Worm (Caenorhabditis elegans) whole organism, L2 larva: Measurements from ENCODE around the gene fbxa-111.

Experiments used
- C34F6.9 ChIP-seq: fragments of 150-350 bp; optimal IDR thresholded peaks from 2 replicates; lab custom pipeline; 2014; ENCODE audit warnings: missing biosample characterization, missing genetic modification characterization
- F13H6.1 ChIP-seq: sonication (generic microtip); optimal IDR thresholded peaks from 2 replicates; lab custom pipeline; 2016; ENCODE audit warnings: missing genetic modification characterization, missing compliant biosample characterization
- R02D3.7 ChIP-seq: fragments of 150-350 bp; optimal IDR thresholded peaks from 2 replicates; lab custom pipeline; 2014; ENCODE audit warnings: missing biosample characterization, missing genetic modification characterization
- ZK546.5 ChIP-seq: sonication (generic microtip); optimal IDR thresholded peaks from 2 replicates; lab custom pipeline; 2017; ENCODE audit warnings: missing biosample characterization, missing genetic modification characterization
- ama-1 ChIP-seq: fragments of 150-350 bp; optimal IDR thresholded peaks from 2 replicates; lab custom pipeline; 2018; ENCODE audit warnings: inconsistent platforms
- blmp-1 ChIP-seq: sonication (generic microtip); optimal IDR thresholded peaks from 2 replicates; lab custom pipeline; 2017; ENCODE audit warnings: missing genetic modification characterization, mild to moderate bottlenecking, missing compliant biosample characterization, antibody characterized with exemption, moderate library complexity; ENCODE audit not compliant: insufficient read depth
- ceh-16 ChIP-seq: fragments of 150-350 bp; optimal IDR thresholded peaks from 2 replicates; lab custom pipeline; 2014; ENCODE audit warnings: missing biosample characterization, missing genetic modification characterization
- ceh-82 ChIP-seq: fragments of 150-350 bp; optimal IDR thresholded peaks from 2 replicates; lab custom pipeline; 2014; ENCODE audit warnings: missing biosample characterization, missing genetic modification characterization
- crh-2 ChIP-seq: sonication (generic microtip); optimal IDR thresholded peaks from 2 replicates; lab custom pipeline; 2017; ENCODE audit warnings: missing biosample characterization, missing genetic modification characterization
- dmd-4 ChIP-seq: sonication (generic microtip); optimal IDR thresholded peaks from 2 replicates; lab custom pipeline; 2017; ENCODE audit warnings: missing biosample characterization, missing genetic modification characterization
- egl-27 ChIP-seq: sonication (generic microtip); optimal IDR thresholded peaks from 3 replicates; lab custom pipeline; 2017; ENCODE audit warnings: missing biosample characterization, missing genetic modification reagents, missing genetic modification characterization
- elt-1 ChIP-seq: fragments of 150-350 bp; optimal IDR thresholded peaks from 2 replicates; lab custom pipeline; 2014; ENCODE audit warnings: missing biosample characterization, missing genetic modification characterization
- elt-3 ChIP-seq: sonication (generic microtip); optimal IDR thresholded peaks from 2 replicates; lab custom pipeline; 2017; ENCODE audit warnings: missing biosample characterization, missing genetic modification characterization
- fos-1 ChIP-seq: fragments of 150-350 bp; optimal IDR thresholded peaks from 2 replicates; lab custom pipeline; 2014; ENCODE audit warnings: missing biosample characterization, missing genetic modification characterization
- gmeb-1 ChIP-seq: fragments of 150-350 bp; optimal IDR thresholded peaks from 2 replicates; lab custom pipeline; 2014; ENCODE audit warnings: missing biosample characterization, missing genetic modification characterization
- lin-11 ChIP-seq: fragments of 150-350 bp; sonication (generic microtip); optimal IDR thresholded peaks from 2 replicates; lab custom pipeline; 2014; ENCODE audit warnings: missing biosample characterization, missing genetic modification characterization, inconsistent platforms, mixed read lengths
- lin-13 ChIP-seq: fragments of 150-350 bp; optimal IDR thresholded peaks from 2 replicates; lab custom pipeline; 2014; ENCODE audit warnings: missing biosample characterization, missing genetic modification reagents, missing genetic modification characterization
- lin-39 ChIP-seq: fragments of 150-350 bp; optimal IDR thresholded peaks from 2 replicates; lab custom pipeline; 2014; ENCODE audit warnings: missing biosample characterization, missing genetic modification reagents, missing genetic modification characterization
- lsy-2 ChIP-seq, 2 experiments: fragments of 150-350 bp in 1 of 2; sonication (generic microtip) in 1 of 2; optimal IDR thresholded peaks; 2 replicates each; lab custom pipeline; 2014 to 2017; ENCODE audit warnings: missing biosample characterization in 2 of 2, missing genetic modification characterization in 2 of 2
- mab-5 ChIP-seq: fragments of 150-350 bp; optimal IDR thresholded peaks from 2 replicates; lab custom pipeline; 2014; ENCODE audit warnings: missing biosample characterization, missing genetic modification characterization
- mdl-1 ChIP-seq, 2 experiments: fragments of 150-350 bp in 1 of 2; sonication (generic microtip) in 1 of 2; optimal IDR thresholded peaks; 2 replicates each; lab custom pipeline; 2017; ENCODE audit warnings: missing biosample characterization in 2 of 2, missing genetic modification characterization in 2 of 2
- nhr-10 ChIP-seq: sonication (generic microtip); optimal IDR thresholded peaks from 2 replicates; lab custom pipeline; 2017; ENCODE audit warnings: missing biosample characterization, missing genetic modification characterization
- nhr-11 ChIP-seq: fragments of 150-350 bp; optimal IDR thresholded peaks from 2 replicates; lab custom pipeline; 2014; ENCODE audit warnings: missing biosample characterization, missing genetic modification characterization
- nhr-12 ChIP-seq: fragments of 150-350 bp; optimal IDR thresholded peaks from 2 replicates; lab custom pipeline; 2014; ENCODE audit warnings: missing biosample characterization, missing genetic modification characterization
- nhr-129 ChIP-seq: fragments of 150-350 bp; optimal IDR thresholded peaks from 2 replicates; lab custom pipeline; 2014; ENCODE audit warnings: missing biosample characterization, missing genetic modification characterization
- nhr-21 ChIP-seq: fragments of 150-350 bp; optimal IDR thresholded peaks from 2 replicates; lab custom pipeline; 2014; ENCODE audit warnings: missing biosample characterization, missing genetic modification characterization
- nhr-237 ChIP-seq: fragments of 150-350 bp; optimal IDR thresholded peaks from 2 replicates; lab custom pipeline; 2014; ENCODE audit warnings: missing biosample characterization, missing genetic modification characterization
- nhr-25 ChIP-seq: fragments of 150-350 bp; sonication (generic microtip); optimal IDR thresholded peaks from 3 replicates; lab custom pipeline; 2014; ENCODE audit warnings: missing biosample characterization, missing genetic modification characterization
- nhr-6 ChIP-seq: fragments of 150-350 bp; optimal IDR thresholded peaks from 2 replicates; lab custom pipeline; 2014; ENCODE audit warnings: missing biosample characterization, missing genetic modification characterization
- nhr-77 ChIP-seq: fragments of 150-350 bp; optimal IDR thresholded peaks from 2 replicates; lab custom pipeline; 2014; ENCODE audit warnings: missing biosample characterization, missing genetic modification characterization
- peb-1 ChIP-seq: fragments of 150-350 bp; optimal IDR thresholded peaks from 2 replicates; lab custom pipeline; 2014; ENCODE audit warnings: missing biosample characterization, missing genetic modification characterization
- sem-4 ChIP-seq: fragments of 150-350 bp; optimal IDR thresholded peaks from 2 replicates; lab custom pipeline; 2014; ENCODE audit warnings: missing biosample characterization, missing genetic modification reagents, missing genetic modification characterization
- sma-3 ChIP-seq: sonication (generic microtip); optimal IDR thresholded peaks from 2 replicates; lab custom pipeline; 2016; ENCODE audit warnings: missing genetic modification reagents, missing genetic modification characterization, missing compliant biosample characterization
- sma-9 ChIP-seq, 2 experiments: fragments of 150-350 bp in 1 of 2; sonication (generic microtip) in 1 of 2; optimal IDR thresholded peaks; 2 replicates each; lab custom pipeline; 2014 to 2016; ENCODE audit warnings: missing genetic modification characterization in 2 of 2, mild to moderate bottlenecking in 1 of 2, missing biosample characterization in 1 of 2, missing compliant biosample characterization in 1 of 2, missing genetic modification reagents in 1 of 2, moderate library complexity in 1 of 2
- unc-39 ChIP-seq: fragments of 150-350 bp; optimal IDR thresholded peaks from 2 replicates; lab custom pipeline; 2014; ENCODE audit warnings: missing biosample characterization, missing genetic modification characterization
- unc-55 ChIP-seq: fragments of 150-350 bp; sonication (generic microtip); optimal IDR thresholded peaks from 3 replicates; lab custom pipeline; 2014; ENCODE audit warnings: missing biosample characterization, missing genetic modification reagents, missing genetic modification characterization
- zag-1 ChIP-seq: fragments of 150-350 bp; optimal IDR thresholded peaks from 2 replicates; lab custom pipeline; 2014; ENCODE audit warnings: missing biosample characterization, missing genetic modification characterization
- ztf-1 ChIP-seq: fragments of 200-800 bp; sonication (Bioruptor generic); conservative IDR thresholded peaks from 2 replicates; pipeline ENCODE4 v1.3.6; 2022; ENCODE audit warnings: missing genetic modification characterization, missing compliant biosample characterization
- ztf-11 ChIP-seq: sonication (generic microtip); optimal IDR thresholded peaks from 2 replicates; lab custom pipeline; 2017; ENCODE audit warnings: missing biosample characterization, missing genetic modification characterization
- ztf-4 ChIP-seq: fragments of 150-350 bp; optimal IDR thresholded peaks from 2 replicates; lab custom pipeline; 2014; ENCODE audit warnings: missing biosample characterization, missing genetic modification characterization

Gene fbxa-111

DNA sequence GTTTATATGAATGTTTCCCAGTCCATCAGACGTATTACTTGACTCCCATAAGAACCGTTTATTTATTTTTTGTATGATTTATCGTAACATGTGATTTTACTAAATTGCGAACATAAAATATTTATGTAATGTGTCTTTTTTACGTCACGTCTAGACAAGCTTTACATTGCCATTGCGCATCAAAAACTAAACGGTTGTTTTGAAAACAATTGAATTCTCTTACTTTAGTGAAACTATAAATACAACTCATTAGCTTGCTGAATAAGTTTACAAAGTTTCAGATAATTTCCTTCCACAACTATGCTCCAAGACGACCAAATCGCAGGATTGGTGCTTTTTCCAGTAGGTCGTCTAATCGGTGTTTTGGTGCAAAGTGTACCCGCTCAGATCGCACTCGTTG, 25.4 kb upstream of the fbxa-111 start, which contains the start of gene srx-54:
Gene srx-54 (plus strand): TSS at position 301 of the 400 bp plus-strand sequence.
- TF ChIP-seq egl-27 (tag; lab: Kevin White, UChicago) (no peak), nhr-11 (tag; lab: Kevin White, UChicago) (no peak), ztf-4 (tag; lab: Kevin White, UChicago) (no peak), dmd-4 (no peak), unc-39 (tag; lab: Kevin White, UChicago) (no peak), ceh-16 (tag; lab: Kevin White, UChicago) (no peak), crh-2 (tag; lab: Kevin White, UChicago) (no peak), nhr-10 (tag; lab: Kevin White, UChicago) (no peak), lsy-2 (tag; optimal IDR thresholded peaks at IDR 0.05; lab: Kevin White, UChicago) (no peak), ama-1 (lab: Kevin White, UChicago) (no peak)

DNA sequence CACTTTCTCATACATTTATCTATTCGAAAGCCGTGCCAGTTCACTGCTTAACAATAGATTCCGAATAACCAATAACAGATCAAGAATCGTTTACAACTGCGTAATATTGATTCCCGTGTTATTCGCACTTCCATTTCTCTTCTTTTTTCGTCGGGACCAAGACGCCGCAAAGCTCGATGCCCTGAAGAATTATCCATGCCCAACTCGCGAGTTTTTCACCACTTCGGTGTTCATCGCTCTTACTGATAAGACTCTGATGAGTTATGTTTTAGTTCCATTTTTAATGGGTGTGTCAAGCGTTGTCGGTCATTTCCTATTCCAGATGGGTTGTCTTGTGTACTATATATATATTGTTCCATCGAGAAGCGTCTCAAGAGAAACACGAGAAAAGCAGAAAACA, 23.8 kb upstream of the fbxa-111 start:
- TF ChIP-seq elt-1, result no peak
- TF ChIP-seq nhr-12 (tag; lab: Kevin White, UChicago), result no peak
- TF ChIP-seq egl-27 (tag; lab: Kevin White, UChicago), result no peak
- TF ChIP-seq R02D3.7 (tag; lab: Kevin White, UChicago), result no peak
- no peak for TF ChIP-seq mab-5 (tag; lab: Kevin White, UChicago)
- no peak for TF ChIP-seq nhr-21 (tag; lab: Kevin White, UChicago)
- TF ChIP-seq ztf-1 (GFP tag; lab: Robert Waterston, UW), result no peak
- no peak for TF ChIP-seq ZK546.5
- no peak for TF ChIP-seq peb-1 (tag; lab: Kevin White, UChicago)
- no peak for TF ChIP-seq F13H6.1 (tag; lab: Kevin White, UChicago)
- no peak for TF ChIP-seq gmeb-1 (tag; lab: Kevin White, UChicago)
- TF ChIP-seq lsy-2 (tag; optimal IDR thresholded peaks at IDR 0.05; lab: Kevin White, UChicago), result no peak
- TF ChIP-seq blmp-1 (tag; lab: Kevin White, UChicago), result no peak
- no peak for TF ChIP-seq lin-11 (tag; lab: Kevin White, UChicago)
- TF ChIP-seq fos-1 (tag; lab: Kevin White, UChicago), result no peak

DNA sequence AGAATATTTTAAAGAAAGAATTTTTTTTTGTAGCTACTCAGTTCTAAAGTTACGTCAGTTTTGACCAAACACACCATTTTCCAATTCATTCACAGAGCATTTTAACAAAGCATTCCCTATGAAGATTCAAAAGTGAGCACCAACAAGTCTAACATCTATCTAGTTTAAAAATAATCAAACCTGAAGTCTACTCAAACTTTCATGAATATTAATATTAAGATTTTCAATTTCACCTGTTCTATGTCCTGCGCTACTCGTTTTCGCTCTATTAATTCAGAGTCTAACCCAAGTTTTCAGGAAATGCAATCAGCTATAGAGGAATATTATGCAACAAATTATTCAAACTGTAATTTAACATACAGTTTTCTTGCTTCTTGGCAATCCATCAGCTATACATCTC, 22.6 kb upstream of the fbxa-111 start, which contains the start of gene srh-119:
Gene srh-119 (plus strand): TSS at position 301 of the 400 bp plus-strand sequence.
- TF ChIP-seq fos-1 (tag; lab: Kevin White, UChicago), result no peak
- no peak for TF ChIP-seq nhr-129 (tag; lab: Kevin White, UChicago)
- no peak for TF ChIP-seq elt-1

DNA sequence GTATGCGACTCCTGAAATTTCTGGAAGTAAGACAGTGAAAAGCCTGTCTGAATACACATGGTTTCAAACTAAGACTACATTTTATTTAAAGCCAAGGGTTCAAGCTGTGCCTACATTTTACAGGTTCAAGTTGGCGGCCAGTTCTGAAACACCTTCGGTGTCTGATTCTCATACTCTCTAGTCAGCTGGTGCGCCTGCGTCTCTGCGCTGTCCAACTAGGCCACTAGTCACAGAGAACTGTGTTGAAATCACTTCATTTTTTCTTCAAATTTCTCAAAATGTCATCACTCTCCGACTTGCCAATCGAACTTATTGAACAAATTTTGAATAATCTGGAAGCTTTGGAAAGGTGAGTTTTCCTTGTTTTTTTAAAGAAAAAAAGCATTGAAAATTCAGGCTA, 17.1 kb upstream of the fbxa-111 start, which contains the start of gene fbxa-90:
Gene fbxa-90 (plus strand): TSS at position 179 of the 400 bp plus-strand sequence.
- no peak for TF ChIP-seq nhr-10 (tag; lab: Kevin White, UChicago)
- TF ChIP-seq nhr-129 (tag; lab: Kevin White, UChicago), result peak; percentile 22

DNA sequence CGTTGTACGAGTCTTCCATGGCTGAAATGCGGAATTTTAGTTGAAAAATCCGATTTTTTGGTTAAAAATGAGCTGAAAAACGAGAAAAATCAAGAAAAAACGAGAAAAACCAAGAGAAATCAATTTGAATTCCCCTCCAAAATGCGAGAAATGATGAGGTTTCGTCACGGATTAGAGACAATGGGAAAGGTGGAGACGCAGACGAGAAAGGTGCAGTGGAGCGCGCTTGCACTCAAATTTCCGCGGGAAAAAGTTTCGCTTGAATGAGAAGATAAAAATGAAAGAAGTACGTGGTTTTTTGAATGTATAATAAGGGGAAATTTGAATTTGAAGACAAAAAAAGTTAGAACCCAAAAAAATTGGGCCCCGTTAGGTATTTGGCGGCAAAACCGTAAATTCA, 16.1 kb upstream of the fbxa-111 start, which contains the start of gene efl-1:
Gene efl-1 (minus strand): TSS at position 21 of the 400 bp plus-strand sequence.
- TF ChIP-seq lsy-2 (tag; optimal IDR thresholded peaks at IDR 0.05; lab: Kevin White, UChicago) (peak; percentile 84 to 93), ztf-1 (GFP tag; lab: Robert Waterston, UW) (no peak), elt-1 (no peak), lin-11 (tag; lab: Kevin White, UChicago) (peak; percentile 66), dmd-4 (peak; percentile 29), ztf-11 (tag; lab: Kevin White, UChicago) (no peak), blmp-1 (tag; lab: Kevin White, UChicago) (peak; percentile 34), mdl-1 (tag; optimal IDR thresholded peaks at IDR 0.05; lab: Kevin White, UChicago) (peak in 1 of 2 experiments; percentile 34), nhr-6 (tag; lab: Kevin White, UChicago) (peak; percentile 78), unc-39 (tag; lab: Kevin White, UChicago) (no peak), lin-39 (tag; lab: Kevin White, UChicago) (no peak), nhr-21 (tag; lab: Kevin White, UChicago) (peak; percentile 83), crh-2 (tag; lab: Kevin White, UChicago) (peak; percentile 96), nhr-25 (tag; lab: Kevin White, UChicago) (peak; percentile 84), lin-13 (GFP tag; lab: Kevin White, UChicago) (peak; percentile 94), peb-1 (tag; lab: Kevin White, UChicago) (no peak), gmeb-1 (tag; lab: Kevin White, UChicago) (peak; percentile 99), fos-1 (tag; lab: Kevin White, UChicago) (peak; percentile 63), nhr-129 (tag; lab: Kevin White, UChicago) (peak; percentile 93), C34F6.9 (tag; lab: Kevin White, UChicago) (peak; percentile 94), F13H6.1 (tag; lab: Kevin White, UChicago) (peak; percentile 85), zag-1 (peak; percentile 75), nhr-77 (no peak), unc-55 (GFP tag; lab: Kevin White, UChicago) (peak; percentile 96), egl-27 (tag; lab: Kevin White, UChicago) (peak; percentile 84), elt-3 (tag; lab: Kevin White, UChicago) (no peak), nhr-12 (tag; lab: Kevin White, UChicago) (no peak), mab-5 (tag; lab: Kevin White, UChicago) (peak; percentile 95), sma-3 (GFP tag; lab: Kevin White, UChicago) (peak; percentile 92), ceh-16 (tag; lab: Kevin White, UChicago) (peak; percentile 33), sem-4 (tag; lab: Kevin White, UChicago) (peak; percentile 77), nhr-10 (tag; lab: Kevin White, UChicago) (peak; percentile 69), ceh-82 (tag; lab: Kevin White, UChicago) (peak; percentile 72), nhr-237 (peak; percentile 64), sma-9 (GFP tag; optimal IDR thresholded peaks at IDR 0.05; lab: Kevin White, UChicago) (no peak), sma-9 (tag; optimal IDR thresholded peaks at IDR 0.05; lab: Kevin White, UChicago) (no peak), ztf-4 (tag; lab: Kevin White, UChicago) (peak; percentile 34)
